Worm (Caenorhabditis elegans): ENCODE data around the gene Y73B6BL.22.

- TF ChIP-seq W03F9.2 (tag; optimal IDR thresholded peaks at IDR 0.05) (no peak), him-1 (tag; optimal IDR thresholded peaks at IDR 0.05) (no peak)
Measured at ce11 chrIV:6369489-6369888, 47.0 kb downstream of the Y73B6BL.22 start.

Data from whole organism, L4/young adult.